Worm (Caenorhabditis elegans): ENCODE measurements around the gene fahd-1.

- no peak for TF ChIP-seq T22C8.4 (GFP tag; IDR thresholded peaks at IDR 0.05)
- no peak for TF ChIP-seq med-1 (GFP tag; optimal IDR thresholded peaks at IDR 0.05; ENCODE audit: insufficient read depth)
- no peak for TF ChIP-seq flt-1 (GFP tag; IDR thresholded peaks at IDR 0.05)
- no peak for TF ChIP-seq cog-1 (tag; optimal IDR thresholded peaks at IDR 0.05)
- no peak for TF ChIP-seq ref-1 (GFP tag; conservative IDR thresholded peaks at IDR 0.05)
These were observed 36.6 kb upstream of the fahd-1 start for ce11 chrIII:7855468-7855867.

Data from whole organism, midembryonic.